Worm (Caenorhabditis elegans) whole organism, L4 larva: ENCODE results near the gene ttr-30.
A peak's percentile ranks its signal among the peaks of the same experiment; 100 is the strongest.

Experiments
- D1046.2 ChIP-seq: fragments of 200-800 bp; sonication (Bioruptor generic); IDR thresholded peaks from 2 replicates; pipeline ENCODE4 v1.3.6; 2022; ENCODE audit warnings: missing genetic modification characterization, missing compliant biosample characterization
- F44E2.7 ChIP-seq: fragments of 200-800 bp; sonication (Bioruptor generic); IDR thresholded peaks from 2 replicates; pipeline ENCODE4 v2.1.2; 2022; ENCODE audit warnings: missing genetic modification characterization, missing compliant biosample characterization
- F49E8.2 ChIP-seq: sonication (generic microtip); optimal IDR thresholded peaks from 2 replicates; lab custom pipeline; 2016; ENCODE audit warnings: missing compliant biosample characterization, mild to moderate bottlenecking, missing genetic modification characterization, borderline replicate concordance
- T20F7.1 ChIP-seq: fragments of 200-800 bp; sonication (Bioruptor generic); optimal IDR thresholded peaks from 2 replicates; lab custom pipeline; 2018; ENCODE audit warnings: mild to moderate bottlenecking, missing genetic modification characterization, missing compliant biosample characterization
- Y75B8A.6 ChIP-seq: fragments of 200-800 bp; sonication (Bioruptor generic); IDR thresholded peaks from 2 replicates; pipeline ENCODE4 v1.3.6; 2022; ENCODE audit warnings: missing genetic modification reagents, missing genetic modification characterization, missing compliant biosample characterization
- ZK546.5 ChIP-seq, 2 experiments: sonication (generic microtip); optimal IDR thresholded peaks; 2 replicates each; lab custom pipeline; 2017; ENCODE audit warnings: missing biosample characterization in 2 of 2, missing genetic modification characterization in 2 of 2
- aha-1 ChIP-seq: fragments of 150-350 bp; peaks from one replicate; lab custom pipeline; 2014; ENCODE audit warnings: missing biosample characterization, missing genetic modification characterization
- arid-1 ChIP-seq: fragments of 200-800 bp; sonication (Bioruptor generic); conservative IDR thresholded peaks from 2 replicates; pipeline ENCODE4 v1.3.6; 2022; ENCODE audit warnings: missing genetic modification reagents, missing genetic modification characterization, missing compliant biosample characterization
- ceh-20 ChIP-seq: fragments of 200-800 bp; sonication (Bioruptor generic); IDR thresholded peaks from 2 replicates; pipeline ENCODE4 v1.3.6; 2022; ENCODE audit warnings: missing genetic modification reagents, missing genetic modification characterization, missing compliant biosample characterization
- ceh-32 ChIP-seq: sonication (generic microtip); optimal IDR thresholded peaks from 2 replicates; lab custom pipeline; 2016; ENCODE audit warnings: mild to moderate bottlenecking, missing genetic modification characterization, missing compliant biosample characterization; ENCODE audit not compliant: poor library complexity
- cey-2 ChIP-seq: sonication (generic microtip); optimal IDR thresholded peaks from 3 replicates; lab custom pipeline; 2017; ENCODE audit warnings: missing genetic modification characterization, mild to moderate bottlenecking, missing compliant biosample characterization, antibody characterized with exemption, borderline replicate concordance; ENCODE audit not compliant: insufficient read depth
- ctbp-1 ChIP-seq: fragments of 200-800 bp; sonication (Bioruptor generic); IDR thresholded peaks from 2 replicates; pipeline ENCODE4 v1.3.6; 2022; ENCODE audit warnings: missing genetic modification reagents, missing genetic modification characterization, missing compliant biosample characterization
- daf-12 ChIP-seq: fragments of 150-350 bp; optimal IDR thresholded peaks from 2 replicates; lab custom pipeline; 2014; ENCODE audit warnings: missing biosample characterization, missing genetic modification reagents, missing genetic modification characterization
- daf-16 ChIP-seq, 3 experiments: sonication (generic microtip); optimal IDR thresholded peaks; 2 replicates each; lab custom pipeline; 2016 to 2017; ENCODE audit warnings: missing genetic modification characterization in 3 of 3, missing genetic modification reagents in 3 of 3, mild to moderate bottlenecking in 2 of 3, missing compliant biosample characterization in 2 of 3, missing biosample characterization in 1 of 3, moderate library complexity in 1 of 3
- daf-19 ChIP-seq: fragments of 200-800 bp; sonication (Bioruptor generic); conservative IDR thresholded peaks from 2 replicates; pipeline ENCODE4 v1.3.6; 2022; ENCODE audit warnings: missing genetic modification characterization, missing compliant biosample characterization
- dmd-6 ChIP-seq: fragments of 200-800 bp; sonication (Bioruptor generic); IDR thresholded peaks from 2 replicates; pipeline ENCODE4 v1.3.6; 2022; ENCODE audit warnings: missing genetic modification reagents, missing genetic modification characterization, missing compliant biosample characterization
- dmd-8 ChIP-seq: fragments of 200-800 bp; sonication (Bioruptor generic); IDR thresholded peaks from 2 replicates; pipeline ENCODE4 v1.3.6; 2022; ENCODE audit warnings: missing genetic modification characterization, missing compliant biosample characterization
- dmd-9 ChIP-seq: fragments of 200-800 bp; sonication (Bioruptor generic); IDR thresholded peaks from 2 replicates; pipeline ENCODE4 v1.3.6; 2022; ENCODE audit warnings: missing genetic modification reagents, missing genetic modification characterization, missing compliant biosample characterization
- dve-1 ChIP-seq: sonication (generic microtip); optimal IDR thresholded peaks from 2 replicates; lab custom pipeline; 2017; ENCODE audit warnings: antibody characterized with exemption, mild to moderate bottlenecking, missing genetic modification characterization, missing compliant biosample characterization; ENCODE audit not compliant: insufficient read depth
- egl-27 ChIP-seq: sonication (generic microtip); optimal IDR thresholded peaks from 3 replicates; lab custom pipeline; 2017; ENCODE audit warnings: missing biosample characterization, missing genetic modification reagents, missing genetic modification characterization
- egl-43 ChIP-seq: fragments of 200-800 bp; sonication (Bioruptor generic); IDR thresholded peaks from 2 replicates; pipeline ENCODE4 v1.3.6; 2022; ENCODE audit warnings: missing genetic modification reagents, missing genetic modification characterization, missing compliant biosample characterization
- hif-1 ChIP-seq, 2 experiments: sonication (generic microtip); optimal IDR thresholded peaks; 2 replicates each; lab custom pipeline; 2016 to 2017; ENCODE audit warnings: missing compliant biosample characterization in 2 of 2, missing genetic modification characterization in 2 of 2, missing genetic modification reagents in 2 of 2, missing genotype in 2 of 2, mild to moderate bottlenecking in 1 of 2
- hlh-11 ChIP-seq: fragments of 200-800 bp; sonication (Bioruptor generic); optimal IDR thresholded peaks from 2 replicates; lab custom pipeline; 2018; ENCODE audit warnings: mild to moderate bottlenecking, missing genetic modification characterization, missing compliant biosample characterization
- hmg-1.1 ChIP-seq: fragments of 200-800 bp; sonication (Bioruptor generic); IDR thresholded peaks from 2 replicates; pipeline ENCODE4 v1.3.6; 2022; ENCODE audit warnings: missing genetic modification reagents, missing genetic modification characterization, missing compliant biosample characterization
- lin-1 ChIP-seq: fragments of 200-800 bp; sonication (Bioruptor generic); IDR thresholded peaks from 2 replicates; pipeline ENCODE4 v1.3.6; 2022; ENCODE audit warnings: missing genetic modification reagents, missing genetic modification characterization, missing compliant biosample characterization
- lin-15B ChIP-seq: fragments of 150-350 bp; sonication (generic microtip); optimal IDR thresholded peaks from 3 replicates; lab custom pipeline; 2014; ENCODE audit warnings: missing biosample characterization, missing genetic modification characterization
- lir-3 ChIP-seq: sonication (generic microtip); optimal IDR thresholded peaks from 2 replicates; lab custom pipeline; 2016; ENCODE audit warnings: mild to moderate bottlenecking, missing genetic modification characterization, missing compliant biosample characterization
- lsy-2 ChIP-seq, 2 experiments: fragments of 150-350 bp in 1 of 2; sonication (generic microtip) in 1 of 2; optimal IDR thresholded peaks; 2 replicates each; lab custom pipeline; 2014 to 2017; ENCODE audit warnings: missing biosample characterization in 2 of 2, missing genetic modification characterization in 2 of 2
- madf-9 ChIP-seq: fragments of 200-800 bp; sonication (Bioruptor generic); conservative IDR thresholded peaks from 2 replicates; pipeline ENCODE4 v1.3.6; 2022; ENCODE audit warnings: missing genetic modification reagents, missing genetic modification characterization, missing compliant biosample characterization
- mdl-1 ChIP-seq, 2 experiments: fragments of 150-350 bp in 1 of 2; sonication (generic microtip) in 1 of 2; optimal IDR thresholded peaks; 2 replicates each; lab custom pipeline; 2014 to 2017; ENCODE audit warnings: missing biosample characterization in 2 of 2, missing genetic modification characterization in 2 of 2
- mes-2 ChIP-seq: sonication (generic microtip); optimal IDR thresholded peaks from 2 replicates; lab custom pipeline; 2016; ENCODE audit warnings: missing genotype, mild to moderate bottlenecking, missing genetic modification characterization, missing compliant biosample characterization; ENCODE audit not compliant: poor library complexity, severe bottlenecking
- mxl-2 ChIP-seq: fragments of 200-800 bp; sonication (Bioruptor generic); conservative IDR thresholded peaks from 2 replicates; pipeline ENCODE4 v1.3.6; 2022; ENCODE audit warnings: missing genetic modification reagents, missing genetic modification characterization, missing compliant biosample characterization
- nhr-10 ChIP-seq: fragments of 150-350 bp; optimal IDR thresholded peaks from 2 replicates; lab custom pipeline; 2014; ENCODE audit warnings: missing biosample characterization, missing genetic modification characterization
- nhr-111 ChIP-seq: fragments of 200-800 bp; sonication (Bioruptor generic); optimal IDR thresholded peaks from 2 replicates; lab custom pipeline; 2018; ENCODE audit warnings: mild to moderate bottlenecking, missing genetic modification characterization, missing compliant biosample characterization
- nhr-28 ChIP-seq: fragments of 150-350 bp; optimal IDR thresholded peaks from 2 replicates; lab custom pipeline; 2014; ENCODE audit warnings: missing biosample characterization, missing genetic modification characterization
- nhr-42 ChIP-seq: fragments of 200-800 bp; sonication (Bioruptor generic); IDR thresholded peaks from 2 replicates; pipeline ENCODE4 v1.3.6; 2022; ENCODE audit warnings: missing genetic modification characterization, missing compliant biosample characterization
- nhr-48 ChIP-seq: sonication (generic microtip); optimal IDR thresholded peaks from 2 replicates; lab custom pipeline; 2016; ENCODE audit warnings: mild to moderate bottlenecking, missing genetic modification characterization, missing compliant biosample characterization
- nhr-77 ChIP-seq: fragments of 150-350 bp; optimal IDR thresholded peaks from 2 replicates; lab custom pipeline; 2014; ENCODE audit warnings: missing biosample characterization, missing genetic modification characterization
- pha-4 ChIP-seq, 2 experiments: fragments of 150-350 bp in 1 of 2; fragments of 200-800 bp in 1 of 2; sonication (Bioruptor generic) in 1 of 2; IDR thresholded peaks in 1 of 2; optimal IDR thresholded peaks in 1 of 2; 2 replicates each; pipeline versions ENCODE4 v1.3.6 to Lab custom; 2014 to 2022; ENCODE audit warnings: missing genetic modification characterization in 2 of 2, missing genetic modification reagents in 2 of 2, missing biosample characterization in 1 of 2, missing compliant biosample characterization in 1 of 2
- php-3 ChIP-seq: fragments of 200-800 bp; sonication (Bioruptor generic); IDR thresholded peaks from 2 replicates; pipeline ENCODE4 v1.3.6; 2022; ENCODE audit warnings: missing genetic modification reagents, missing genetic modification characterization, missing compliant biosample characterization
- pqm-1 ChIP-seq: sonication (generic microtip); optimal IDR thresholded peaks from 2 replicates; lab custom pipeline; 2017; ENCODE audit warnings: missing biosample characterization, missing genetic modification characterization
- saeg-2 ChIP-seq: fragments of 200-800 bp; sonication (Bioruptor generic); IDR thresholded peaks from 2 replicates; pipeline ENCODE4 v1.3.6; 2022; ENCODE audit warnings: missing genetic modification reagents, missing genetic modification characterization, missing compliant biosample characterization
- set-16 ChIP-seq: fragments of 200-800 bp; sonication (Bioruptor generic); IDR thresholded peaks from 2 replicates; pipeline ENCODE4 v1.3.6; 2022; ENCODE audit warnings: missing genetic modification reagents, missing genetic modification characterization, missing compliant biosample characterization
- skn-1 ChIP-seq: fragments of 150-350 bp; optimal IDR thresholded peaks from 2 replicates; lab custom pipeline; 2014; ENCODE audit warnings: missing biosample characterization, missing genetic modification characterization
- snpc-1.2 ChIP-seq: fragments of 200-800 bp; sonication (Bioruptor generic); IDR thresholded peaks from 2 replicates; pipeline ENCODE4 v1.3.6; 2022; ENCODE audit warnings: missing genetic modification reagents, missing genetic modification characterization, missing compliant biosample characterization
- snpc-4 ChIP-seq: fragments of 150-350 bp; optimal IDR thresholded peaks from 2 replicates; lab custom pipeline; 2014; ENCODE audit warnings: missing biosample characterization, missing genetic modification characterization
- spr-3 ChIP-seq: fragments of 200-800 bp; sonication (Bioruptor generic); optimal IDR thresholded peaks from 2 replicates; lab custom pipeline; 2018; ENCODE audit warnings: mild to moderate bottlenecking, missing genetic modification characterization, missing compliant biosample characterization
- tag-97 ChIP-seq: fragments of 200-800 bp; sonication (Bioruptor generic); IDR thresholded peaks from 2 replicates; pipeline ENCODE4 v1.3.6; 2022; ENCODE audit warnings: missing genetic modification characterization, missing compliant biosample characterization
- zip-11 ChIP-seq: fragments of 200-800 bp; sonication (Bioruptor generic); IDR thresholded peaks from 2 replicates; pipeline ENCODE4 v1.3.6; 2022; ENCODE audit warnings: missing genetic modification characterization, missing compliant biosample characterization
- ztf-11 ChIP-seq: fragments of 150-350 bp; optimal IDR thresholded peaks from 2 replicates; lab custom pipeline; 2014; ENCODE audit warnings: missing biosample characterization, missing genetic modification characterization

ttr-30 gene

ce11 chrX:7284724-7285184 lies 46.0 kb upstream of the ttr-30 start (continued):
- TF ChIP-seq hmg-1.1 (GFP tag; lab: Robert Waterston, UW) (peak; percentile 55; the same call in 1 of the 2 replicates), snpc-1.2 (no peak), nhr-42 (GFP tag; lab: Robert Waterston, UW) (no peak), D1046.2 (GFP tag; lab: Robert Waterston, UW) (no peak), F49E8.2 (tag; lab: Kevin White, UChicago) (no peak), mxl-2 (no peak), mes-2 (tag; lab: Kevin White, UChicago) (no peak), dve-1 (tag; lab: Kevin White, UChicago) (no peak), nhr-48 (tag; lab: Kevin White, UChicago) (no peak), ZK546.5 (tag; optimal IDR thresholded peaks at IDR 0.05; lab: Kevin White, UChicago) (no peak), egl-27 (tag; lab: Kevin White, UChicago) (no peak), lin-1 (GFP tag; lab: Robert Waterston, UW) (no peak), cey-2 (tag; lab: Kevin White, UChicago) (no peak), nhr-111 (GFP tag; lab: Kevin White, UChicago) (no peak), arid-1 (no peak), Y75B8A.6 (GFP tag; lab: Robert Waterston, UW) (no peak), lir-3 (tag; lab: Kevin White, UChicago) (no peak), pha-4 (GFP tag; IDR thresholded peaks at IDR 0.05; lab: Robert Waterston, UW) (no peak), pha-4 (tag; optimal IDR thresholded peaks at IDR 0.05; lab: Kevin White, UChicago) (no peak), skn-1 (tag; lab: Kevin White, UChicago) (no peak), saeg-2 (no peak), spr-3 (GFP tag; lab: Kevin White, UChicago) (no peak), lin-15B (no peak), egl-43 (no peak), daf-16 (GFP tag; optimal IDR thresholded peaks at IDR 0.05; lab: Kevin White, UChicago) (no peak), daf-16 (tag; optimal IDR thresholded peaks at IDR 0.05; lab: Kevin White, UChicago) (no peak), pqm-1 (no peak), nhr-77 (tag; lab: Kevin White, UChicago) (no peak), mdl-1 (tag; optimal IDR thresholded peaks at IDR 0.05; lab: Kevin White, UChicago) (peak in 1 of 2 experiments; percentile 45), zip-11 (no peak), hlh-11 (tag; lab: Kevin White, UChicago) (peak; percentile 24), hif-1 (tag; optimal IDR thresholded peaks at IDR 0.05; lab: Kevin White, UChicago) (no peak), daf-19 (GFP tag; lab: Robert Waterston, UW) (no peak), madf-9 (no peak), php-3 (no peak), snpc-4 (tag; lab: Kevin White, UChicago) (no peak), ctbp-1 (GFP tag; lab: Robert Waterston, UW) (peak; percentile 76), dmd-6 (no peak), lsy-2 (tag; optimal IDR thresholded peaks at IDR 0.05; lab: Kevin White, UChicago) (peak; percentile 20 to 45), dmd-8 (GFP tag; lab: Robert Waterston, UW) (no peak), dmd-9 (GFP tag; lab: Robert Waterston, UW) (no peak), tag-97 (GFP tag; lab: Robert Waterston, UW) (no peak), set-16 (GFP tag; lab: Robert Waterston, UW) (peak; percentile 38; the same call in 1 of the 2 replicates), ceh-32 (tag; lab: Kevin White, UChicago) (no peak), aha-1 (tag; lab: Kevin White, UChicago) (peak; percentile 96), nhr-10 (no peak), nhr-28 (tag; lab: Kevin White, UChicago) (no peak), T20F7.1 (GFP tag; lab: Kevin White, UChicago) (no peak), F44E2.7 (GFP tag; lab: Robert Waterston, UW) (no peak), daf-12 (tag; lab: Kevin White, UChicago) (no peak), ztf-11 (no peak), ceh-20 (GFP tag; lab: Robert Waterston, UW) (no peak)
